Worm (Caenorhabditis elegans): ENCODE results near the gene W04E12.3.

DNA sequence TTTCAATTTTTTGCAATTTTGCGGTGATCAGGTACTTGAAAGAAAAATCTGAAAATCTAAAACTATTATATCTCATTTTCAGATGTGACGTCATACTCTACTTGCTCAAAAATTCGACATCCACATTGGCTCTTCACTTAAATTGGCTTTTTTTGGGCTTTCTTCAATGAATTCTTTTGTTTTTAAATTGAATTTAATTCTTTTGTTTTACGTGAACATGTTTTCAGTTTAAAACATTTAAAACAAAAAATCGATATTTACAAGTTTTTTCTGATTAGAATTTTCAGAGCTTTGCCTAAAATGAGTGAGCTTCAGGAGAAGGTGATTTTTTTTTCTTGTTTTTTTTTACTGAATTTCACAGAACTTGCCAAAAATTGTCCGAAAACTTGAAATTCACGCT lies at the start of gene W04E12.3:
- TF ChIP-seq jun-1 (tag; optimal IDR thresholded peaks at IDR 0.05) (no peak), fkh-10 (GFP tag; optimal IDR thresholded peaks at IDR 0.05) (no peak), ctbp-1 (GFP tag; IDR thresholded peaks at IDR 0.05) (no peak)
